Fruit fly (Drosophila melanogaster): ENCODE data around the gene orb.

dm6 chr3R:23315630-23316029 lies 35.0 kb upstream of the orb start:
- TF ChIP-seq CG4496 (GFP tag; IDR thresholded peaks at IDR 0.05): no peak; the same call in 2 of the 3 replicates
- TF ChIP-seq CG8301 (tag; optimal IDR thresholded peaks at IDR 0.05): peak; percentile 34
